Worm (Caenorhabditis elegans): ENCODE results near the gene Y54G9A.7.
A peak's percentile ranks its signal among the peaks of the same experiment; 100 is the strongest.

Y54G9A.7 gene

ce11 chrII:13685581-13685980 lies 40.0 kb downstream of the Y54G9A.7 start:
- TF ChIP-seq nhr-20 (tag; optimal IDR thresholded peaks at IDR 0.05) (no peak), snu-23 (GFP tag; optimal IDR thresholded peaks at IDR 0.05) (no peak), nhr-85 (tag) (peak; percentile 0), egl-13 (tag; optimal IDR thresholded peaks at IDR 0.05) (no peak), C16A3.4 (tag; optimal IDR thresholded peaks at IDR 0.05) (no peak), lin-15B (tag; optimal IDR thresholded peaks at IDR 0.05) (no peak), lin-35 (GFP tag; optimal IDR thresholded peaks at IDR 0.05) (no peak)

DNA sequence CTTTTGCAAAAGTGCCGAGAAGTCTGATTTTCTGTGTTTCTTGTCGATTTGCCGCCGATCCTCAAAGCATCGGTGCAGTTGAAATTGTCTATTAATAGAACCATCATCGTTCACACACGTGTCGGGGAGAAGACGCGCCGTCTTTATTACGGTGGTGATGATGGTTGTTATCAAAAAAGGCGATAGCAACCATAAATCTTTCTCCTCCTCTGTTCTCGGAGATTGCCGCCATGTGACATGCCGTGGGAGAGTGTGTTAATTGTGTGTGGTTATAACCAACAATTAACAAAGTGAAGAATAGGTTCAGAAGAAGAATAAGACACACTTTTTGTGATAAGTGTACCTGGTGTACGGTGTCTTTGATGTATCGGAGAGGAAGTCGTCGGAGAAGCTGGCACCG lies 44.5 kb downstream of the Y54G9A.7 start:
- TF ChIP-seq zag-1 (tag; optimal IDR thresholded peaks at IDR 0.05) (no peak), ceh-90 (tag; optimal IDR thresholded peaks at IDR 0.05) (no peak), hlh-4 (tag; optimal IDR thresholded peaks at IDR 0.05) (no peak), zip-4 (GFP tag; optimal IDR thresholded peaks at IDR 0.05) (no peak), hpl-2 (GFP tag; optimal IDR thresholded peaks at IDR 0.05) (no peak), sup-37 (GFP tag; optimal IDR thresholded peaks at IDR 0.05) (no peak), swsn-7 (tag; optimal IDR thresholded peaks at IDR 0.05) (no peak), nhr-77 (tag; optimal IDR thresholded peaks at IDR 0.05) (no peak), lin-39 (tag; optimal IDR thresholded peaks at IDR 0.05) (no peak), unc-62 (GFP tag; optimal IDR thresholded peaks at IDR 0.05) (no peak), dsc-1 (tag; optimal IDR thresholded peaks at IDR 0.05) (no peak), fkh-8 (tag; optimal IDR thresholded peaks at IDR 0.05) (no peak), nhr-12 (tag; optimal IDR thresholded peaks at IDR 0.05) (no peak), mab-9 (GFP tag; IDR thresholded peaks at IDR 0.05) (no peak), irx-1 (tag; optimal IDR thresholded peaks at IDR 0.05) (no peak), mdl-1 (tag; optimal IDR thresholded peaks at IDR 0.05) (peak in 1 of 2 experiments; percentile 93), pag-3 (tag; optimal IDR thresholded peaks at IDR 0.05; ENCODE audit: borderline replicate concordance, insufficient read depth) (no peak), C04F5.9 (tag; optimal IDR thresholded peaks at IDR 0.05) (no peak), grh-1 (GFP tag; IDR thresholded peaks at IDR 0.05) (no peak; the same call in 1 of the 2 replicates), ceh-82 (tag; optimal IDR thresholded peaks at IDR 0.05) (no peak), nhr-76 (tag; optimal IDR thresholded peaks at IDR 0.05) (no peak), rnt-1 (tag; optimal IDR thresholded peaks at IDR 0.05) (no peak), snu-23 (GFP tag; optimal IDR thresholded peaks at IDR 0.05) (peak; percentile 66), hlh-17 (GFP tag; optimal IDR thresholded peaks at IDR 0.05; ENCODE audit: borderline replicate concordance) (no peak), blmp-1 (tag; optimal IDR thresholded peaks at IDR 0.05) (peak; percentile 90), nhr-85 (tag) (peak; percentile 93), vab-15 (tag; optimal IDR thresholded peaks at IDR 0.05) (peak; percentile 95), ces-1 (GFP tag; optimal IDR thresholded peaks at IDR 0.05) (no peak), efl-1 (optimal IDR thresholded peaks at IDR 0.05) (no peak), efl-1 (GFP tag; optimal IDR thresholded peaks at IDR 0.05 in 1 of 2) (peak in 1 of 2 experiments; percentile 94), nhr-28 (tag; optimal IDR thresholded peaks at IDR 0.05) (no peak), elt-2 (tag; optimal IDR thresholded peaks at IDR 0.05) (no peak), alr-1 (tag; optimal IDR thresholded peaks at IDR 0.05; ENCODE audit: borderline replicate concordance) (no peak), lin-14 (GFP tag; optimal IDR thresholded peaks at IDR 0.05) (no peak), lin-15B (tag; optimal IDR thresholded peaks at IDR 0.05) (no peak), nhr-71 (tag; optimal IDR thresholded peaks at IDR 0.05) (peak; percentile 79), fkh-10 (GFP tag; optimal IDR thresholded peaks at IDR 0.05) (no peak), efl-3 (GFP tag; optimal IDR thresholded peaks at IDR 0.05) (no peak), fkh-4 (tag; optimal IDR thresholded peaks at IDR 0.05; ENCODE audit: borderline replicate concordance) (no peak), ceh-8 (GFP tag; optimal IDR thresholded peaks at IDR 0.05) (no peak), jun-1 (tag; optimal IDR thresholded peaks at IDR 0.05) (no peak), skn-1 (tag; optimal IDR thresholded peaks at IDR 0.05) (no peak), mef-2 (tag; optimal IDR thresholded peaks at IDR 0.05) (peak; percentile 14), Y116A8C.19 (tag; optimal IDR thresholded peaks at IDR 0.05; ENCODE audit: borderline replicate concordance) (no peak), nhr-237 (tag; optimal IDR thresholded peaks at IDR 0.05) (no peak), lin-35 (GFP tag; optimal IDR thresholded peaks at IDR 0.05) (peak in 1 of 2 experiments; percentile 73), C16A3.4 (tag; optimal IDR thresholded peaks at IDR 0.05) (peak; percentile 18), xbp-1 (tag; optimal IDR thresholded peaks at IDR 0.05) (no peak), mep-1 (tag; optimal IDR thresholded peaks at IDR 0.05) (peak; percentile 13)

All from whole organism, L1 larva.